Fruit fly (Drosophila melanogaster) whole organism, embryonic: ENCODE data around the gene rgn.

ENCODE experiments used
- Atf-2 ChIP-seq: fragments of 200-800 bp; sonication (Bioruptor generic); optimal IDR thresholded peaks from 2 replicates; lab custom pipeline; 2016; ENCODE audit warnings: missing biosample characterization, missing genetic modification characterization
- CG10209 ChIP-seq: fragments of 200-800 bp; sonication (Bioruptor generic); optimal IDR thresholded peaks from 3 replicates; lab custom pipeline; 2017; ENCODE audit warnings: missing biosample characterization, mild to moderate bottlenecking, missing genetic modification characterization, missing genetic modification reagents
- CG10274 ChIP-seq: fragments of 200-800 bp; sonication (Bioruptor generic); optimal IDR thresholded peaks from 3 replicates; lab custom pipeline; 2017; ENCODE audit warnings: missing biosample characterization, mild to moderate bottlenecking, missing genetic modification characterization
- CG11695 ChIP-seq: fragments of 200-800 bp; sonication (Bioruptor generic); IDR thresholded peaks from 3 replicates; pipeline ENCODE4 v1.3.6; 2022; ENCODE audit warnings: missing biosample characterization, missing genetic modification characterization
- CG12104 ChIP-seq: fragments of 200-800 bp; sonication (Bioruptor generic); optimal IDR thresholded peaks from 3 replicates; lab custom pipeline; 2016; ENCODE audit warnings: missing biosample characterization, missing genetic modification characterization
- CG1602 ChIP-seq: fragments of 200-800 bp; sonication (Bioruptor generic); optimal IDR thresholded peaks from 3 replicates; lab custom pipeline; 2016; ENCODE audit warnings: missing biosample characterization, missing genetic modification characterization
- CG18619 ChIP-seq: fragments of 200-800 bp; sonication (Bioruptor generic); optimal IDR thresholded peaks from 3 replicates; lab custom pipeline; 2017; ENCODE audit warnings: missing biosample characterization, mild to moderate bottlenecking, missing genetic modification characterization
- CG30403 ChIP-seq: fragments of 200-800 bp; sonication (Bioruptor generic); optimal IDR thresholded peaks from 3 replicates; lab custom pipeline; 2016; ENCODE audit warnings: missing biosample characterization, missing genetic modification characterization
- CG31365 ChIP-seq: fragments of 200-800 bp; sonication (Bioruptor generic); optimal IDR thresholded peaks from 2 replicates; lab custom pipeline; 2018; ENCODE audit warnings: missing biosample characterization, mild to moderate bottlenecking, missing genetic modification characterization
- CG32767 ChIP-seq: fragments of 200-800 bp; sonication (Bioruptor generic); IDR thresholded peaks from 2 replicates; pipeline ENCODE4 v1.3.6; 2022; ENCODE audit warnings: missing biosample characterization, missing genetic modification characterization
- CG34224 ChIP-seq: fragments of 200-800 bp; sonication (Bioruptor generic); IDR thresholded peaks from 3 replicates; pipeline ENCODE4 v1.3.6; 2022; ENCODE audit warnings: missing biosample characterization, missing genetic modification characterization; ENCODE audit not compliant: partially characterized antibody
- CG3847 ChIP-seq: fragments of 200-800 bp; sonication (Bioruptor generic); IDR thresholded peaks from 2 replicates; pipeline ENCODE4 v1.3.6; 2022; ENCODE audit warnings: missing biosample characterization, missing genetic modification characterization
- CG3995 ChIP-seq: fragments of 200-800 bp; sonication (Bioruptor generic); optimal IDR thresholded peaks from 3 replicates; lab custom pipeline; 2016; ENCODE audit warnings: missing biosample characterization, missing genetic modification characterization
- CG8281 ChIP-seq: fragments of 200-800 bp; sonication (Bioruptor generic); optimal IDR thresholded peaks from 2 replicates; lab custom pipeline; 2018; ENCODE audit warnings: missing biosample characterization, mild to moderate bottlenecking, missing genetic modification characterization, moderate library complexity
- CG9727 ChIP-seq: fragments of 200-800 bp; sonication (Bioruptor generic); optimal IDR thresholded peaks from 3 replicates; lab custom pipeline; 2017; ENCODE audit warnings: missing biosample characterization, mild to moderate bottlenecking, missing genetic modification characterization
- CG9797 ChIP-seq: fragments of 200-800 bp; sonication (Bioruptor generic); optimal IDR thresholded peaks from 3 replicates; lab custom pipeline; 2018; ENCODE audit warnings: missing biosample characterization, mild to moderate bottlenecking, missing genetic modification characterization
- CG9932 ChIP-seq: fragments of 200-800 bp; sonication (Bioruptor generic); IDR thresholded peaks from 2 replicates; pipeline ENCODE4 v1.3.6; 2022; ENCODE audit warnings: missing biosample characterization, missing genetic modification characterization
- E2f2 ChIP-seq: fragments of 200-800 bp; sonication (Bioruptor generic); IDR thresholded peaks from 2 replicates; pipeline ENCODE4 v1.3.6; 2022; ENCODE audit warnings: missing biosample characterization, missing genetic modification characterization
- Ets97D ChIP-seq: fragments of 200-800 bp; sonication (Bioruptor generic); optimal IDR thresholded peaks from 3 replicates; lab custom pipeline; 2016; ENCODE audit warnings: missing biosample characterization, missing genetic modification characterization
- H2.0 ChIP-seq: fragments of 200-800 bp; sonication (Bioruptor generic); IDR thresholded peaks from 2 replicates; pipeline ENCODE4 v1.3.6; 2022; ENCODE audit warnings: missing biosample characterization, missing genetic modification characterization
- HLH4C ChIP-seq: fragments of 200-800 bp; sonication (Bioruptor generic); IDR thresholded peaks from 3 replicates; pipeline ENCODE4 v1.3.6; 2022; ENCODE audit warnings: missing biosample characterization, missing genetic modification characterization; ENCODE audit not compliant: partially characterized antibody
- HmgZ ChIP-seq: fragments of 200-800 bp; sonication (Bioruptor generic); optimal IDR thresholded peaks from 2 replicates; lab custom pipeline; 2018; ENCODE audit warnings: missing biosample characterization, mild to moderate bottlenecking, missing genetic modification characterization
- Hr78 ChIP-seq, 2 experiments: fragments of 200-800 bp in 1 of 2; fragments of >200 bp in 1 of 2; sonication (Bioruptor generic) in 1 of 2; optimal IDR thresholded peaks; 2 replicates each; lab custom pipeline; 2017 to 2019; ENCODE audit warnings: missing biosample characterization in 2 of 2, missing genetic modification characterization in 2 of 2, mild to moderate bottlenecking in 1 of 2, moderate library complexity in 1 of 2
- MTF-1 ChIP-seq: fragments of 200-800 bp; sonication (Bioruptor generic); optimal IDR thresholded peaks from 2 replicates; lab custom pipeline; 2018; ENCODE audit warnings: missing biosample characterization, mild to moderate bottlenecking, missing genetic modification characterization, borderline replicate concordance
- Mad ChIP-seq: fragments of 200-800 bp; sonication (Bioruptor generic); optimal IDR thresholded peaks from 2 replicates; lab custom pipeline; 2016; ENCODE audit warnings: missing biosample characterization, missing genetic modification characterization
- Max ChIP-seq: fragments of 200-800 bp; sonication (Bioruptor generic); optimal IDR thresholded peaks from 2 replicates; lab custom pipeline; 2016; ENCODE audit warnings: missing biosample characterization, mild to moderate bottlenecking, missing genetic modification characterization
- Meics ChIP-seq: fragments of 200-800 bp; sonication (Bioruptor generic); optimal IDR thresholded peaks from 2 replicates; lab custom pipeline; 2017; ENCODE audit warnings: missing biosample characterization, mild to moderate bottlenecking, missing genetic modification characterization
- Poxn ChIP-seq: fragments of 200-800 bp; sonication (Bioruptor generic); IDR thresholded peaks from 2 replicates; pipeline ENCODE4 v1.3.6; 2022; ENCODE audit warnings: missing biosample characterization, missing genetic modification characterization
- Stat92E ChIP-seq, 3 experiments: fragments of >200 bp in 2 of 3; fragments of 200-800 bp in 1 of 3; sonication (Bioruptor generic) in 1 of 3; optimal IDR thresholded peaks; 2 replicates each; lab custom pipeline; 2017 to 2019; ENCODE audit warnings: missing biosample characterization in 3 of 3, missing genetic modification characterization in 3 of 3, mild to moderate bottlenecking in 1 of 3, moderate library complexity in 1 of 3
- Usf ChIP-seq: fragments of 200-800 bp; sonication (Bioruptor generic); optimal IDR thresholded peaks from 2 replicates; lab custom pipeline; 2017; ENCODE audit warnings: missing genotype, missing biosample characterization, missing genetic modification characterization
- ab ChIP-seq: fragments of 200-800 bp; sonication (Bioruptor generic); optimal IDR thresholded peaks from 2 replicates; lab custom pipeline; 2016; ENCODE audit warnings: missing biosample characterization, missing genetic modification characterization
- ash1 ChIP-seq: fragments of 200-800 bp; sonication (Bioruptor generic); optimal IDR thresholded peaks from 2 replicates; lab custom pipeline; 2018; ENCODE audit warnings: missing biosample characterization, mild to moderate bottlenecking, missing genetic modification characterization
- chif ChIP-seq, 2 experiments: fragments of 200-800 bp; sonication (Bioruptor generic); optimal IDR thresholded peaks; 3 replicates each; lab custom pipeline; 2016; ENCODE audit warnings: missing biosample characterization in 2 of 2, missing genetic modification characterization in 2 of 2
- chn ChIP-seq: fragments of 200-800 bp; sonication (Bioruptor generic); optimal IDR thresholded peaks from 2 replicates; lab custom pipeline; 2016; ENCODE audit warnings: missing biosample characterization, missing genetic modification characterization
- corto ChIP-seq: fragments of 200-800 bp; sonication (Bioruptor generic); optimal IDR thresholded peaks from 2 replicates; lab custom pipeline; 2016; ENCODE audit warnings: missing biosample characterization, mild to moderate bottlenecking, missing genetic modification characterization, moderate library complexity
- dmrt11E ChIP-seq: fragments of 200-800 bp; sonication (Bioruptor generic); optimal IDR thresholded peaks from 3 replicates; lab custom pipeline; 2018; ENCODE audit warnings: missing biosample characterization, mild to moderate bottlenecking, missing genetic modification characterization, moderate library complexity
- dpn ChIP-seq, 2 experiments: fragments of 200-800 bp; sonication (Bioruptor generic); optimal IDR thresholded peaks; 3 replicates each; lab custom pipeline; 2016; ENCODE audit warnings: missing biosample characterization in 2 of 2, missing genetic modification characterization in 2 of 2
- emc ChIP-seq: fragments of 200-800 bp; sonication (Bioruptor generic); optimal IDR thresholded peaks from 2 replicates; lab custom pipeline; 2016; ENCODE audit warnings: missing biosample characterization, missing genetic modification characterization
- eyg ChIP-seq: fragments of 200-800 bp; sonication (Bioruptor generic); optimal IDR thresholded peaks from 3 replicates; lab custom pipeline; 2016; ENCODE audit warnings: missing biosample characterization, missing genetic modification characterization
- gsb-n ChIP-seq: fragments of 200-800 bp; sonication (Bioruptor generic); optimal IDR thresholded peaks from 3 replicates; lab custom pipeline; 2018; ENCODE audit warnings: missing biosample characterization, mild to moderate bottlenecking, missing genetic modification characterization
- mam ChIP-seq: fragments of 200-800 bp; sonication (Bioruptor generic); optimal IDR thresholded peaks from 3 replicates; lab custom pipeline; 2016; ENCODE audit warnings: missing biosample characterization, missing genetic modification characterization
- mld ChIP-seq: fragments of 200-800 bp; sonication (Bioruptor generic); IDR thresholded peaks from 3 replicates; pipeline ENCODE4 v1.3.6; 2022; ENCODE audit warnings: missing biosample characterization, missing genetic modification characterization; ENCODE audit not compliant: partially characterized antibody
- pb ChIP-seq: fragments of 200-800 bp; sonication (Bioruptor generic); optimal IDR thresholded peaks from 3 replicates; lab custom pipeline; 2016; ENCODE audit warnings: missing biosample characterization, missing genetic modification characterization
- pnt ChIP-seq: fragments of 200-800 bp; sonication (Bioruptor generic); optimal IDR thresholded peaks from 3 replicates; lab custom pipeline; 2016; ENCODE audit warnings: missing biosample characterization, missing genetic modification characterization
- pum ChIP-seq: fragments of 200-800 bp; sonication (Bioruptor generic); optimal IDR thresholded peaks from 2 replicates; lab custom pipeline; 2016; ENCODE audit warnings: missing biosample characterization, missing genetic modification characterization
- sc ChIP-seq, 3 experiments: fragments of >200 bp in 2 of 3; fragments of 200-800 bp in 1 of 3; sonication (Bioruptor generic) in 1 of 3; optimal IDR thresholded peaks; 2 replicates in 2 of 3; 3 replicates in 1 of 3; lab custom pipeline; 2017; ENCODE audit warnings: mild to moderate bottlenecking in 1 of 3, missing biosample characterization in 1 of 3, missing genetic modification characterization in 1 of 3, missing genetic modification reagents in 1 of 3
- slou ChIP-seq: fragments of 200-800 bp; sonication (Bioruptor generic); optimal IDR thresholded peaks from 3 replicates; lab custom pipeline; 2016; ENCODE audit warnings: missing biosample characterization, missing genetic modification characterization
- tgo ChIP-seq: fragments of 200-800 bp; sonication (Bioruptor generic); IDR thresholded peaks from 3 replicates; pipeline ENCODE4 v1.3.6; 2022; ENCODE audit warnings: missing biosample characterization, missing genetic modification characterization
- tx ChIP-seq: fragments of 200-800 bp; sonication (Bioruptor generic); optimal IDR thresholded peaks from 2 replicates; lab custom pipeline; 2016; ENCODE audit warnings: missing biosample characterization, missing genetic modification characterization
- wor ChIP-seq: fragments of 200-800 bp; sonication (Bioruptor generic); IDR thresholded peaks from 2 replicates; pipeline ENCODE4 v1.3.6; 2022; ENCODE audit warnings: missing biosample characterization, missing genetic modification characterization
- zen ChIP-seq: fragments of 200-800 bp; sonication (Bioruptor generic); optimal IDR thresholded peaks from 3 replicates; lab custom pipeline; 2018; ENCODE audit warnings: missing biosample characterization, mild to moderate bottlenecking, missing genetic modification characterization, moderate library complexity

The rgn gene

DNA sequence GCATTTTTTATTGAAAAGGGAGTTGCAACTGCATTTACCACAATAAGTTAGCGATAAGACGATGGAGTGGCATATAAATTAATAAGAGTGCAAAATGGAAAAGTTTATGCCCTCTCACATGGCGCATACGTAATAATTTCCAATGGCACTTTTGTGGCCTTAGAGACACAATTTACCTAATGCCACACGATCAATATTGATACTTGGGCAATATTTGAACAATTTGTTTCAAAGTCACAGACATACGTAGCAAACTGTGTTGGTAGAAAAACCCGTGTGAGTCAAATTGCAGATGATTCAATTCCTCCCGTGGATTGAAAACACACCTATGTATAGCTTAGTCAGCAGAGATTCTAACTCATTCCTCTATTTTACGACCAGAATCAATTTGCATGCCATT, 29.8 kb downstream of the rgn start (continued):
- no peak for TF ChIP-seq CG9797
- TF ChIP-seq CG34224 = no peak
- no peak for TF ChIP-seq CG30403 (GFP tag; lab: Kevin White, UChicago)
- peak; percentile 16 for TF ChIP-seq CG18619
- no peak for TF ChIP-seq Stat92E (GFP tag; optimal IDR thresholded peaks at IDR 0.05; lab: Kevin White, UChicago)
- TF ChIP-seq corto (GFP tag; lab: Kevin White, UChicago) = no peak
- TF ChIP-seq CG10209 (GFP tag; lab: Kevin White, UChicago) = peak; percentile 20
- no peak for TF ChIP-seq zen (tag; lab: Kevin White, UChicago)
- TF ChIP-seq CG10274 (GFP tag; lab: Kevin White, UChicago) = no peak
- no peak for TF ChIP-seq ash1 (GFP tag; lab: Kevin White, UChicago)
- no peak for TF ChIP-seq sc (optimal IDR thresholded peaks at IDR 0.05; lab: Kevin White, UChicago)
- TF ChIP-seq sc (GFP tag; optimal IDR thresholded peaks at IDR 0.05; lab: Kevin White, UChicago) = no peak
- TF ChIP-seq pum (GFP tag; lab: Kevin White, UChicago) = no peak
- TF ChIP-seq Poxn (GFP tag; lab: Robert Waterston, UW) = no peak
- no peak for TF ChIP-seq H2.0
- no peak for TF ChIP-seq E2f2 (GFP tag; lab: Robert Waterston, UW)
- TF ChIP-seq chn (GFP tag; lab: Kevin White, UChicago) = no peak
- TF ChIP-seq CG8281 = peak; percentile 9
- no peak for TF ChIP-seq CG12104 (GFP tag; lab: Kevin White, UChicago)
- TF ChIP-seq gsb-n = no peak
- TF ChIP-seq CG3995 (GFP tag; lab: Kevin White, UChicago) = no peak
- TF ChIP-seq CG32767 (GFP tag; lab: Robert Waterston, UW) = no peak
- TF ChIP-seq mld (GFP tag; lab: Robert Waterston, UW) = no peak
- TF ChIP-seq CG9932 (GFP tag; lab: Robert Waterston, UW) = no peak
- no peak for TF ChIP-seq dpn (GFP tag; optimal IDR thresholded peaks at IDR 0.05; lab: Kevin White, UChicago)
- TF ChIP-seq MTF-1 (GFP tag; lab: Kevin White, UChicago) = peak; percentile 58
- TF ChIP-seq wor = no peak
- TF ChIP-seq Ets97D (GFP tag; lab: Kevin White, UChicago) = no peak
- no peak for TF ChIP-seq emc (GFP tag; lab: Kevin White, UChicago)
- TF ChIP-seq CG9727 (GFP tag; lab: Kevin White, UChicago) = no peak
- no peak for TF ChIP-seq CG31365
- no peak for TF ChIP-seq pnt (GFP tag; lab: Kevin White, UChicago)
- TF ChIP-seq slou (GFP tag; lab: Kevin White, UChicago) = no peak
- no peak for TF ChIP-seq pb (GFP tag; lab: Kevin White, UChicago)
- no peak for TF ChIP-seq HmgZ (tag; lab: Kevin White, UChicago)
- peak; percentile 21; the same call in 1 of the 3 replicates for TF ChIP-seq CG11695 (GFP tag; lab: Robert Waterston, UW)
- TF ChIP-seq CG1602 = no peak
- TF ChIP-seq Meics (GFP tag; lab: Kevin White, UChicago) = peak; percentile 8
- TF ChIP-seq Mad (GFP tag; lab: Kevin White, UChicago) = no peak
- no peak for TF ChIP-seq tgo
- TF ChIP-seq ab (GFP tag; lab: Kevin White, UChicago) = no peak
- TF ChIP-seq CG3847 (GFP tag; lab: Robert Waterston, UW) = no peak
- TF ChIP-seq tx = no peak
- no peak for TF ChIP-seq chif (GFP tag; optimal IDR thresholded peaks at IDR 0.05; lab: Kevin White, UChicago)
- TF ChIP-seq dmrt11E (tag; lab: Kevin White, UChicago) = no peak
- TF ChIP-seq mam (GFP tag; lab: Kevin White, UChicago) = no peak
- no peak for TF ChIP-seq Usf (GFP tag; lab: Kevin White, UChicago)
- TF ChIP-seq Atf-2 (GFP tag; lab: Kevin White, UChicago) = no peak
- TF ChIP-seq Hr78 (GFP tag; optimal IDR thresholded peaks at IDR 0.05; lab: Kevin White, UChicago) = no peak
- no peak for TF ChIP-seq HLH4C (GFP tag; lab: Robert Waterston, UW)
- TF ChIP-seq Max (GFP tag; lab: Kevin White, UChicago) = no peak
- TF ChIP-seq eyg (GFP tag; lab: Kevin White, UChicago) = no peak
